Fruit fly (Drosophila melanogaster) whole organism, embryonic: Measurements from ENCODE around the gene CG13949.

Experiments
- Antp ChIP-seq: fragments of 200-800 bp; sonication (Bioruptor generic); optimal IDR thresholded peaks from 3 replicates; lab custom pipeline; 2016; ENCODE audit warnings: missing biosample characterization, missing genetic modification characterization
- Blimp-1 ChIP-seq: fragments of 200-800 bp; sonication (Bioruptor generic); optimal IDR thresholded peaks from 3 replicates; lab custom pipeline; 2018; ENCODE audit warnings: missing biosample characterization, missing genetic modification characterization, mild to moderate bottlenecking, moderate library complexity, missing genetic modification reagents
- CG10959 ChIP-seq: fragments of 200-800 bp; sonication (Bioruptor generic); IDR thresholded peaks from 2 replicates; pipeline ENCODE4 v1.3.6; 2022; ENCODE audit warnings: missing biosample characterization, missing genetic modification characterization
- CG10979 ChIP-seq: fragments of 200-800 bp; sonication (Bioruptor generic); optimal IDR thresholded peaks from 2 replicates; lab custom pipeline; 2018; ENCODE audit warnings: missing biosample characterization, mild to moderate bottlenecking, missing genetic modification characterization, moderate library complexity
- CG11085 ChIP-seq: fragments of 200-800 bp; sonication (Bioruptor generic); IDR thresholded peaks from 2 replicates; pipeline ENCODE4 v1.3.6; 2022; ENCODE audit warnings: missing biosample characterization, missing genetic modification characterization
- CG11560 ChIP-seq: fragments of 200-800 bp; sonication (Bioruptor generic); IDR thresholded peaks from 3 replicates; pipeline ENCODE4 v1.3.6; 2022; ENCODE audit warnings: missing biosample characterization, missing genetic modification characterization
- CG12071 ChIP-seq: fragments of 200-800 bp; sonication (Bioruptor generic); optimal IDR thresholded peaks from 3 replicates; lab custom pipeline; 2018; ENCODE audit warnings: missing biosample characterization, mild to moderate bottlenecking, missing genetic modification characterization
- CG14014 ChIP-seq: fragments of 200-800 bp; sonication (Bioruptor generic); IDR thresholded peaks from 2 replicates; pipeline ENCODE4 v1.3.6; 2022; ENCODE audit warnings: missing biosample characterization, missing genetic modification characterization
- CG15696 ChIP-seq: fragments of 200-800 bp; sonication (Bioruptor generic); optimal IDR thresholded peaks from 2 replicates; lab custom pipeline; 2019; ENCODE audit warnings: missing biosample characterization, mild to moderate bottlenecking, missing genetic modification characterization, moderate library complexity
- CG16815 ChIP-seq: fragments of 200-800 bp; sonication (Bioruptor generic); optimal IDR thresholded peaks from 3 replicates; lab custom pipeline; 2017; ENCODE audit warnings: missing biosample characterization, mild to moderate bottlenecking, missing genetic modification characterization
- CG17385 ChIP-seq: fragments of 200-800 bp; sonication (Bioruptor generic); optimal IDR thresholded peaks from 3 replicates; lab custom pipeline; 2018; ENCODE audit warnings: missing biosample characterization, mild to moderate bottlenecking, missing genetic modification characterization
- CG3407 ChIP-seq: fragments of 200-800 bp; sonication (Bioruptor generic); optimal IDR thresholded peaks from 2 replicates; lab custom pipeline; 2018; ENCODE audit warnings: missing biosample characterization, mild to moderate bottlenecking, missing genetic modification characterization
- CG3726 ChIP-seq: fragments of 200-800 bp; sonication (Bioruptor generic); IDR thresholded peaks from 3 replicates; pipeline ENCODE4, ENCODE4 v1.3.6; 2022; ENCODE audit warnings: missing biosample characterization, missing genetic modification characterization
- CG43689 ChIP-seq: fragments of 200-800 bp; sonication (Bioruptor generic); IDR thresholded peaks from 2 replicates; pipeline ENCODE4 v1.3.6; 2022; ENCODE audit warnings: missing biosample characterization, missing genetic modification characterization
- CG6683 ChIP-seq: fragments of 200-800 bp; sonication (Bioruptor generic); optimal IDR thresholded peaks from 2 replicates; lab custom pipeline; 2017; ENCODE audit warnings: missing biosample characterization, mild to moderate bottlenecking, missing genetic modification characterization, missing genetic modification reagents
- CG7987 ChIP-seq: fragments of 200-800 bp; sonication (Bioruptor generic); optimal IDR thresholded peaks from 2 replicates; lab custom pipeline; 2018; ENCODE audit warnings: missing biosample characterization, mild to moderate bottlenecking, missing genetic modification characterization, moderate library complexity
- CG8944 ChIP-seq: fragments of 200-800 bp; sonication (Bioruptor generic); optimal IDR thresholded peaks from 3 replicates; lab custom pipeline; 2016; ENCODE audit warnings: missing biosample characterization, missing genetic modification characterization
- Elba2 ChIP-seq: fragments of 200-800 bp; sonication (Bioruptor generic); optimal IDR thresholded peaks from 3 replicates; lab custom pipeline; 2016; ENCODE audit warnings: missing biosample characterization, missing genetic modification characterization
- H15 ChIP-seq: fragments of 200-800 bp; sonication (Bioruptor generic); IDR thresholded peaks from 3 replicates; pipeline ENCODE4 v1.3.6; 2022; ENCODE audit warnings: missing biosample characterization, missing genetic modification characterization
- HHEX ChIP-seq: fragments of 200-800 bp; sonication (Bioruptor generic); optimal IDR thresholded peaks from 3 replicates; lab custom pipeline; 2017; ENCODE audit warnings: missing biosample characterization, mild to moderate bottlenecking, missing genetic modification characterization, missing genetic modification reagents
- HLHmδ ChIP-seq: fragments of 200-800 bp; sonication (Bioruptor generic); optimal IDR thresholded peaks from 2 replicates; lab custom pipeline; 2018; ENCODE audit warnings: missing biosample characterization, mild to moderate bottlenecking, missing genetic modification characterization, moderate library complexity
- NK7.1 ChIP-seq: fragments of 200-800 bp; sonication (Bioruptor generic); optimal IDR thresholded peaks from 3 replicates; lab custom pipeline; 2016; ENCODE audit warnings: missing biosample characterization, missing genetic modification characterization
- Nf-YA ChIP-seq: fragments of 200-800 bp; sonication (Bioruptor generic); IDR thresholded peaks from 2 replicates; pipeline ENCODE4 v1.3.6; 2022; ENCODE audit warnings: missing biosample characterization, missing genetic modification characterization
- Xbp1 ChIP-seq: fragments of 200-800 bp; sonication (Bioruptor generic); optimal IDR thresholded peaks from 3 replicates; lab custom pipeline; 2016; ENCODE audit warnings: missing biosample characterization, mild to moderate bottlenecking, missing genetic modification characterization
- br ChIP-seq: fragments of >200 bp; optimal IDR thresholded peaks from 2 replicates; lab custom pipeline; 2017
- cad ChIP-seq: fragments of >200 bp; optimal IDR thresholded peaks from 2 replicates; lab custom pipeline; 2017; ENCODE audit warnings: missing biosample characterization, missing genetic modification characterization
- caup ChIP-seq: fragments of 200-800 bp; sonication (Bioruptor generic); optimal IDR thresholded peaks from 3 replicates; lab custom pipeline; 2017; ENCODE audit warnings: missing biosample characterization, mild to moderate bottlenecking, missing genetic modification characterization, moderate library complexity; ENCODE audit not compliant: severe bottlenecking
- crol ChIP-seq: fragments of 200-800 bp; sonication (Bioruptor generic); IDR thresholded peaks from 2 replicates; pipeline ENCODE4 v1.3.6; 2022; ENCODE audit warnings: missing biosample characterization, missing genetic modification characterization
- dmrt11E ChIP-seq: fragments of 200-800 bp; sonication (Bioruptor generic); optimal IDR thresholded peaks from 3 replicates; lab custom pipeline; 2018; ENCODE audit warnings: missing biosample characterization, mild to moderate bottlenecking, missing genetic modification characterization, moderate library complexity
- dpn ChIP-seq, 2 experiments: fragments of 200-800 bp; sonication (Bioruptor generic); optimal IDR thresholded peaks; 3 replicates each; lab custom pipeline; 2016; ENCODE audit warnings: missing biosample characterization in 2 of 2, missing genetic modification characterization in 2 of 2
- ems ChIP-seq: fragments of 200-800 bp; sonication (Bioruptor generic); optimal IDR thresholded peaks from 3 replicates; lab custom pipeline; 2016; ENCODE audit warnings: missing biosample characterization, missing genetic modification characterization
- gsb ChIP-seq: fragments of 200-800 bp; sonication (Bioruptor generic); IDR thresholded peaks from 2 replicates; pipeline ENCODE4 v1.3.6; 2022; ENCODE audit warnings: missing biosample characterization, missing genetic modification characterization
- jigr1 ChIP-seq: fragments of 200-800 bp; sonication (Bioruptor generic); IDR thresholded peaks from 3 replicates; pipeline ENCODE4 v1.3.6; 2022; ENCODE audit warnings: missing biosample characterization, missing genetic modification characterization
- kah ChIP-seq: fragments of 200-800 bp; sonication (Bioruptor generic); optimal IDR thresholded peaks from 2 replicates; lab custom pipeline; 2018; ENCODE audit warnings: missing biosample characterization, mild to moderate bottlenecking, missing genetic modification characterization
- lab ChIP-seq: fragments of 200-800 bp; sonication (Bioruptor generic); optimal IDR thresholded peaks from 3 replicates; lab custom pipeline; 2017; ENCODE audit warnings: missing biosample characterization, missing genetic modification characterization, mild to moderate bottlenecking, moderate library complexity, missing genetic modification reagents
- maf-S ChIP-seq: fragments of 200-800 bp; sonication (Bioruptor generic); optimal IDR thresholded peaks from 2 replicates; lab custom pipeline; 2016; ENCODE audit warnings: missing biosample characterization, missing genetic modification characterization
- pan ChIP-seq, 4 experiments: fragments of >200 bp in 3 of 4; fragments of 200-800 bp in 1 of 4; sonication (Bioruptor generic) in 1 of 4; optimal IDR thresholded peaks in 3 of 4; IDR thresholded peaks in 1 of 4; 2 replicates each; pipeline versions ENCODE4 v1.3.6 to Lab custom; 2017 to 2022; ENCODE audit warnings: missing biosample characterization in 2 of 4, missing genetic modification characterization in 2 of 4, mixed read lengths in 1 of 4
- prd ChIP-seq, 3 experiments: fragments of >200 bp in 2 of 3; fragments of 200-800 bp in 1 of 3; sonication (Bioruptor generic) in 1 of 3; optimal IDR thresholded peaks in 2 of 3; IDR thresholded peaks in 1 of 3; 2 replicates in 2 of 3; 3 replicates in 1 of 3; pipeline versions ENCODE4 v1.3.6 to Lab custom; 2017 to 2022; ENCODE audit warnings: missing biosample characterization in 1 of 3, missing genetic modification characterization in 1 of 3
- row ChIP-seq: fragments of 200-800 bp; sonication (Bioruptor generic); IDR thresholded peaks from 3 replicates; pipeline ENCODE4 v1.3.6; 2022; ENCODE audit warnings: missing biosample characterization, missing genetic modification characterization
- schlank ChIP-seq: fragments of 200-800 bp; sonication (Bioruptor generic); optimal IDR thresholded peaks from 2 replicates; lab custom pipeline; 2018; ENCODE audit warnings: missing biosample characterization, mild to moderate bottlenecking, missing genetic modification characterization
- seq ChIP-seq: fragments of 200-800 bp; sonication (Bioruptor generic); IDR thresholded peaks from 2 replicates; pipeline ENCODE4 v1.3.6; 2022; ENCODE audit warnings: missing biosample characterization, missing genetic modification characterization
- shn ChIP-seq: fragments of 200-800 bp; sonication (Bioruptor generic); optimal IDR thresholded peaks from 3 replicates; lab custom pipeline; 2016; ENCODE audit warnings: missing biosample characterization, missing genetic modification characterization
- sisA ChIP-seq: fragments of 200-800 bp; sonication (Bioruptor generic); IDR thresholded peaks from 2 replicates; pipeline ENCODE4 v1.3.6; 2022; ENCODE audit warnings: missing biosample characterization, missing genetic modification characterization
- tgo ChIP-seq: fragments of 200-800 bp; sonication (Bioruptor generic); IDR thresholded peaks from 3 replicates; pipeline ENCODE4 v1.3.6; 2022; ENCODE audit warnings: missing biosample characterization, missing genetic modification characterization
- tin ChIP-seq: fragments of 200-800 bp; sonication (Bioruptor generic); optimal IDR thresholded peaks from 3 replicates; lab custom pipeline; 2016; ENCODE audit warnings: missing biosample characterization, missing genetic modification characterization
- tll ChIP-seq, 2 experiments: fragments of 200-800 bp in 1 of 2; fragments of >200 bp in 1 of 2; sonication (Bioruptor generic) in 1 of 2; optimal IDR thresholded peaks; 2 replicates each; lab custom pipeline; 2017 to 2019; ENCODE audit warnings: missing biosample characterization in 2 of 2, missing genetic modification characterization in 2 of 2, mild to moderate bottlenecking in 1 of 2, moderate library complexity in 1 of 2
- tna ChIP-seq: fragments of 200-800 bp; sonication (Bioruptor generic); IDR thresholded peaks from 2 replicates; pipeline ENCODE4 v1.3.6; 2022; ENCODE audit warnings: missing biosample characterization, missing genetic modification characterization; ENCODE audit not compliant: partially characterized antibody
- twi ChIP-seq: fragments of 200-800 bp; optimal IDR thresholded peaks from 2 replicates; lab custom pipeline; 2019; ENCODE audit warnings: missing biosample characterization, mild to moderate bottlenecking, missing genetic modification characterization, moderate library complexity
- wdn ChIP-seq: fragments of 200-800 bp; sonication (Bioruptor generic); IDR thresholded peaks from 2 replicates; pipeline ENCODE4 v1.3.6; 2022; ENCODE audit warnings: missing biosample characterization, missing genetic modification characterization
- yki ChIP-seq: fragments of >200 bp; optimal IDR thresholded peaks from 3 replicates; lab custom pipeline; 2018
- zfh2 ChIP-seq: fragments of 200-800 bp; sonication (Bioruptor generic); optimal IDR thresholded peaks from 2 replicates; lab custom pipeline; 2016; ENCODE audit warnings: missing biosample characterization, missing genetic modification characterization

CG13949 gene

dm6 chr2L:897124-897523 is 42.0 kb downstream of the CG13949 start (continued):
- no peak for TF ChIP-seq NK7.1
- no peak for TF ChIP-seq H15 (GFP tag; lab: Robert Waterston, UW)
- TF ChIP-seq prd (optimal IDR thresholded peaks at IDR 0.05; lab: Kevin White, UChicago) = no peak
- peak; percentile 58 for TF ChIP-seq prd (GFP tag; IDR thresholded peaks at IDR 0.05; lab: Robert Waterston, UW)
- no peak for TF ChIP-seq tll (GFP tag; optimal IDR thresholded peaks at IDR 0.05; lab: Kevin White, UChicago)
- TF ChIP-seq shn = no peak
- no peak for TF ChIP-seq yki
- TF ChIP-seq tgo = peak; percentile 26; the same call in 1 of the 3 replicates
- peak; percentile 16 for TF ChIP-seq zfh2 (GFP tag; lab: Kevin White, UChicago)
- TF ChIP-seq dpn (GFP tag; optimal IDR thresholded peaks at IDR 0.05; lab: Kevin White, UChicago) = peak in 1 of 2 experiments; percentile 8
- TF ChIP-seq seq = no peak
- TF ChIP-seq CG3407 = no peak
- TF ChIP-seq CG14014 = peak; percentile 42; the same call in 1 of the 2 replicates
- no peak for TF ChIP-seq dmrt11E (tag; lab: Kevin White, UChicago)
- no peak for TF ChIP-seq twi (tag; lab: Kevin White, UChicago)
- TF ChIP-seq tin (GFP tag; lab: Kevin White, UChicago) = peak; percentile 13
- TF ChIP-seq CG11560 = no peak
- TF ChIP-seq tna (GFP tag; lab: Robert Waterston, UW) = no peak
- TF ChIP-seq row = peak; percentile 49
- peak; percentile 45; the same call in 1 of the 2 replicates for TF ChIP-seq sisA (GFP tag; lab: Robert Waterston, UW)
- no peak for TF ChIP-seq CG7987
- TF ChIP-seq CG16815 (GFP tag; lab: Kevin White, UChicago) = no peak
- no peak for TF ChIP-seq br (lab: Kevin White, UChicago)
- TF ChIP-seq schlank (tag; lab: Kevin White, UChicago) = no peak
- TF ChIP-seq CG6683 (GFP tag; lab: Kevin White, UChicago) = no peak
- TF ChIP-seq CG43689 = no peak
- TF ChIP-seq HLHmδ = no peak
- no peak for TF ChIP-seq gsb
- TF ChIP-seq caup (GFP tag; lab: Kevin White, UChicago) = peak; percentile 6
- peak; percentile 3 for TF ChIP-seq Xbp1
- TF ChIP-seq Elba2 (GFP tag; lab: Kevin White, UChicago) = no peak
- peak; percentile 9 for TF ChIP-seq Antp (GFP tag; lab: Kevin White, UChicago)
- no peak for TF ChIP-seq Blimp-1
- no peak for TF ChIP-seq jigr1 (GFP tag; lab: Robert Waterston, UW)
- no peak for TF ChIP-seq pan (optimal IDR thresholded peaks at IDR 0.05; lab: Kevin White, UChicago)
- TF ChIP-seq pan (GFP tag; optimal IDR thresholded peaks at IDR 0.05 in 1 of 2, IDR thresholded peaks at IDR 0.05 in 1 of 2) = peak in 1 of 2 experiments; percentile 65
- TF ChIP-seq maf-S = no peak
- TF ChIP-seq CG17385 (GFP tag; lab: Kevin White, UChicago) = no peak
- no peak for TF ChIP-seq CG8944 (GFP tag; lab: Kevin White, UChicago)
- no peak for TF ChIP-seq wdn (GFP tag; lab: Robert Waterston, UW)
- no peak for TF ChIP-seq kah (GFP tag; lab: Kevin White, UChicago)
- no peak for TF ChIP-seq cad (GFP tag; lab: Kevin White, UChicago)
- peak; percentile 37 for TF ChIP-seq ems
- peak; percentile 24 for TF ChIP-seq CG12071 (GFP tag; lab: Kevin White, UChicago)
- no peak for TF ChIP-seq HHEX (GFP tag; lab: Kevin White, UChicago)
- TF ChIP-seq CG10979 = no peak
- TF ChIP-seq CG3726 (GFP tag; lab: Robert Waterston, UW) = no peak
- TF ChIP-seq Nf-YA (GFP tag; lab: Robert Waterston, UW) = no peak
- no peak for TF ChIP-seq CG10959 (GFP tag; lab: Robert Waterston, UW)
- peak; percentile 46 for TF ChIP-seq lab (GFP tag; lab: Kevin White, UChicago)
- TF ChIP-seq CG15696 (tag; lab: Kevin White, UChicago) = no peak
- TF ChIP-seq CG11085 (GFP tag; lab: Robert Waterston, UW) = peak; percentile 13; the same call in 1 of the 2 replicates
- no peak for TF ChIP-seq crol (GFP tag; lab: Robert Waterston, UW)
